Worm (Caenorhabditis elegans) whole organism, young adult: ENCODE data around the gene F01E11.3.

Experiments used
- F10E7.11 ChIP-seq: sonication (generic microtip); optimal IDR thresholded peaks from 2 replicates; lab custom pipeline; 2017; ENCODE audit warnings: mild to moderate bottlenecking, missing genetic modification characterization, moderate library complexity, missing compliant biosample characterization
- F23B12.7 ChIP-seq: sonication (generic microtip); optimal IDR thresholded peaks from 2 replicates; lab custom pipeline; 2017; ENCODE audit warnings: missing genetic modification characterization, mild to moderate bottlenecking, missing compliant biosample characterization, antibody characterized with exemption, moderate library complexity; ENCODE audit not compliant: insufficient read depth
- F33H1.4 ChIP-seq: fragments of 200-800 bp; sonication (Bioruptor generic); IDR thresholded peaks from 2 replicates; pipeline ENCODE4 v1.3.6; 2022; ENCODE audit warnings: missing genetic modification reagents, missing genetic modification characterization, missing compliant biosample characterization
- F37B4.10 ChIP-seq: fragments of 200-800 bp; sonication (Bioruptor generic); IDR thresholded peaks from 2 replicates; pipeline ENCODE4 v1.3.6; 2022; ENCODE audit warnings: missing genetic modification characterization, missing compliant biosample characterization
- F52B5.7 ChIP-seq: sonication (generic microtip); optimal IDR thresholded peaks from 2 replicates; lab custom pipeline; 2016; ENCODE audit warnings: mild to moderate bottlenecking, missing genetic modification characterization, missing compliant biosample characterization
- F57A8.1 ChIP-seq: fragments of 200-800 bp; sonication (Bioruptor generic); optimal IDR thresholded peaks from 2 replicates; lab custom pipeline; 2018; ENCODE audit warnings: mild to moderate bottlenecking, missing genetic modification characterization, moderate library complexity, missing compliant biosample characterization
- F57C9.4 ChIP-seq: sonication (generic microtip); optimal IDR thresholded peaks from 2 replicates; lab custom pipeline; 2017; ENCODE audit warnings: mild to moderate bottlenecking, missing genetic modification characterization, missing compliant biosample characterization
- K12H6.12 ChIP-seq: fragments of 200-800 bp; sonication (Bioruptor generic); optimal IDR thresholded peaks from 2 replicates; lab custom pipeline; 2018; ENCODE audit warnings: mild to moderate bottlenecking, missing genetic modification characterization, missing compliant biosample characterization
- Y53G8AR.9 ChIP-seq: fragments of 200-800 bp; sonication (Bioruptor generic); conservative IDR thresholded peaks from 2 replicates; pipeline ENCODE4 v1.3.6; 2022; ENCODE audit warnings: missing genetic modification reagents, missing genetic modification characterization, missing compliant biosample characterization
- Y67H2A.10 ChIP-seq: fragments of 200-800 bp; sonication (Bioruptor generic); conservative IDR thresholded peaks from 2 replicates; pipeline ENCODE4 v1.3.6; 2022; ENCODE audit warnings: missing genetic modification reagents, missing genetic modification characterization, missing compliant biosample characterization
- attf-6 ChIP-seq: fragments of 200-800 bp; sonication (Bioruptor generic); IDR thresholded peaks from 2 replicates; pipeline ENCODE4 v1.3.6; 2022; ENCODE audit warnings: missing genetic modification reagents, missing genetic modification characterization, missing compliant biosample characterization
- ceh-40 ChIP-seq: fragments of 200-800 bp; sonication (Bioruptor generic); IDR thresholded peaks from 2 replicates; pipeline ENCODE4 v1.3.6; 2022; ENCODE audit warnings: missing genetic modification characterization, missing compliant biosample characterization
- chd-7 ChIP-seq: sonication (generic microtip); optimal IDR thresholded peaks from 2 replicates; lab custom pipeline; 2016; ENCODE audit warnings: mild to moderate bottlenecking, missing genetic modification characterization, moderate library complexity, missing compliant biosample characterization
- dox-1 ChIP-seq: fragments of 200-800 bp; sonication (Bioruptor generic); IDR thresholded peaks from 2 replicates; pipeline ENCODE4 v1.3.6; 2022; ENCODE audit warnings: missing genetic modification reagents, missing genetic modification characterization, missing compliant biosample characterization
- efl-1 ChIP-seq: fragments of 150-350 bp; optimal IDR thresholded peaks from 2 replicates; lab custom pipeline; 2014; ENCODE audit warnings: missing biosample characterization, missing genetic modification reagents, missing genetic modification characterization
- egl-44 ChIP-seq: fragments of 200-800 bp; sonication (Bioruptor generic); IDR thresholded peaks from 2 replicates; pipeline ENCODE4 v1.3.6; 2022; ENCODE audit warnings: missing genetic modification reagents, missing genetic modification characterization, missing compliant biosample characterization
- lin-35 ChIP-seq, 3 experiments: fragments of 150-350 bp in 2 of 3; sonication (generic microtip) in 1 of 3; optimal IDR thresholded peaks; 2 replicates each; lab custom pipeline; 2014 to 2018; ENCODE audit warnings: missing biosample characterization in 3 of 3, missing genetic modification characterization in 3 of 3, missing genetic modification reagents in 3 of 3
- lsl-1 ChIP-seq: fragments of 200-800 bp; sonication (Bioruptor generic); optimal IDR thresholded peaks from 2 replicates; lab custom pipeline; 2018; ENCODE audit warnings: mild to moderate bottlenecking, missing genetic modification characterization, moderate library complexity, missing compliant biosample characterization
- mcd-1 ChIP-seq: fragments of 200-800 bp; sonication (Bioruptor generic); IDR thresholded peaks from 2 replicates; pipeline ENCODE4 v1.3.6; 2022; ENCODE audit warnings: missing genetic modification reagents, missing genetic modification characterization, missing compliant biosample characterization
- nhr-80 ChIP-seq: sonication (generic microtip); optimal IDR thresholded peaks from 2 replicates; lab custom pipeline; 2016; ENCODE audit warnings: missing genetic modification characterization, missing compliant biosample characterization
- rpc-1 ChIP-seq, 2 experiments: fragments of 150-350 bp in 1 of 2; sonication (generic microtip) in 1 of 2; optimal IDR thresholded peaks; 2 replicates each; lab custom pipeline; 2014 to 2018; ENCODE audit warnings: missing biosample characterization in 1 of 2, missing genetic modification characterization in 1 of 2, missing genetic modification reagents in 1 of 2, missing genotype in 1 of 2
- sdz-38 ChIP-seq: sonication (generic microtip); optimal IDR thresholded peaks from 2 replicates; lab custom pipeline; 2016; ENCODE audit warnings: missing genotype, missing genetic modification characterization, missing compliant biosample characterization
- snpc-1.3 ChIP-seq: sonication (generic microtip); optimal IDR thresholded peaks from 2 replicates; lab custom pipeline; 2017; ENCODE audit warnings: missing genetic modification characterization, mild to moderate bottlenecking, missing compliant biosample characterization, antibody characterized with exemption, moderate library complexity, missing genotype, missing genetic modification reagents; ENCODE audit not compliant: insufficient read depth
- tbp1 ChIP-seq: fragments of 200-800 bp; sonication (Bioruptor generic); optimal IDR thresholded peaks from 2 replicates; lab custom pipeline; 2018; ENCODE audit warnings: mild to moderate bottlenecking, missing genetic modification characterization, missing compliant biosample characterization
- tlf-1 ChIP-seq: fragments of 200-800 bp; sonication (Bioruptor generic); optimal IDR thresholded peaks from 2 replicates; lab custom pipeline; 2018; ENCODE audit warnings: mild to moderate bottlenecking, missing genetic modification characterization, missing compliant biosample characterization
- unc-62 ChIP-seq: fragments of 150-350 bp; optimal IDR thresholded peaks from 2 replicates; lab custom pipeline; 2014; ENCODE audit warnings: missing biosample characterization, missing genetic modification reagents, missing genetic modification characterization
- zfh-2 ChIP-seq: fragments of 200-800 bp; sonication (Bioruptor generic); conservative IDR thresholded peaks from 2 replicates; pipeline ENCODE4 v1.3.6; 2022; ENCODE audit warnings: missing genetic modification reagents, missing genetic modification characterization, missing compliant biosample characterization
- ztf-18 ChIP-seq: sonication (generic microtip); optimal IDR thresholded peaks from 2 replicates; lab custom pipeline; 2016; ENCODE audit warnings: missing genotype, mild to moderate bottlenecking, missing genetic modification characterization, missing compliant biosample characterization
- ztf-6 ChIP-seq: fragments of 200-800 bp; sonication (Bioruptor generic); IDR thresholded peaks from 2 replicates; pipeline ENCODE4 v1.3.6; 2022; ENCODE audit warnings: missing genetic modification reagents, missing genetic modification characterization, missing compliant biosample characterization

The F01E11.3 gene

ce11 chrX:6967057-6967456 is at the start of gene F01E11.3:
TSS of gene F01E11.3 (plus strand) at chrX:6967357.
- no peak for TF ChIP-seq egl-44 (GFP tag; lab: Robert Waterston, UW)
- TF ChIP-seq rpc-1 (optimal IDR thresholded peaks at IDR 0.05; lab: Kevin White, UChicago) = no peak
- no peak for TF ChIP-seq rpc-1 (tag; optimal IDR thresholded peaks at IDR 0.05; lab: Kevin White, UChicago)
- TF ChIP-seq efl-1 (GFP tag; lab: Kevin White, UChicago) = no peak
- TF ChIP-seq Y67H2A.10 (GFP tag; lab: Robert Waterston, UW) = no peak
- no peak for TF ChIP-seq tlf-1 (GFP tag; lab: Kevin White, UChicago)
- no peak for TF ChIP-seq F52B5.7 (tag; lab: Kevin White, UChicago)
- TF ChIP-seq unc-62 (GFP tag; lab: Kevin White, UChicago) = no peak
- TF ChIP-seq chd-7 = no peak
- no peak for TF ChIP-seq F57A8.1
- TF ChIP-seq snpc-1.3 (tag; lab: Kevin White, UChicago) = no peak
- no peak for TF ChIP-seq F33H1.4 (GFP tag; lab: Robert Waterston, UW)
- no peak for TF ChIP-seq tbp1 (GFP tag; lab: Kevin White, UChicago)
- TF ChIP-seq ztf-6 (GFP tag; lab: Robert Waterston, UW) = no peak
- no peak for TF ChIP-seq F10E7.11 (tag; lab: Kevin White, UChicago)
- no peak for TF ChIP-seq Y53G8AR.9 (GFP tag; lab: Robert Waterston, UW)
- no peak for TF ChIP-seq F57C9.4 (tag; lab: Kevin White, UChicago)
- no peak for TF ChIP-seq lin-35 (GFP tag; optimal IDR thresholded peaks at IDR 0.05; lab: Kevin White, UChicago)

- TF ChIP-seq dox-1 (GFP tag; lab: Robert Waterston, UW) (no peak), egl-44 (GFP tag; lab: Robert Waterston, UW) (no peak), ztf-6 (GFP tag; lab: Robert Waterston, UW) (no peak), sdz-38 (tag; lab: Kevin White, UChicago) (no peak), ztf-18 (tag; lab: Kevin White, UChicago) (no peak), attf-6 (GFP tag; lab: Robert Waterston, UW) (no peak)
These were observed 47.0 kb upstream of the F01E11.3 start for ce11 chrX:6920132-6920531.

ce11 chrX:6924461-6924860 is 42.7 kb upstream of the F01E11.3 start, which contains the start of gene otpl-3:
TSS of gene otpl-3 (minus strand) at chrX:6924764.
- TF ChIP-seq F23B12.7 (tag; lab: Kevin White, UChicago) (no peak), K12H6.12 (tag; lab: Kevin White, UChicago) (no peak), ceh-40 (GFP tag; lab: Robert Waterston, UW) (no peak), nhr-80 (tag; lab: Kevin White, UChicago) (peak; percentile 79)
- TF ChIP-seq, all 124 proteins: peak for 1

- peak; percentile 17 for TF ChIP-seq nhr-80 (tag; lab: Kevin White, UChicago)
- no peak for TF ChIP-seq K12H6.12 (tag; lab: Kevin White, UChicago)
- TF ChIP-seq, all 124 proteins: peak for 1
These were observed 40.2 kb upstream of the F01E11.3 start for ce11 chrX:6926952-6927351.

- TF ChIP-seq mcd-1 (GFP tag; lab: Robert Waterston, UW) = no peak
- TF ChIP-seq nhr-80 (tag; lab: Kevin White, UChicago) = peak; percentile 69
- TF ChIP-seq lsl-1 (GFP tag; lab: Kevin White, UChicago) = no peak
- TF ChIP-seq dox-1 (GFP tag; lab: Robert Waterston, UW) = peak; percentile 50; the same call in 1 of the 2 replicates
- 0 out of 2 replicates have a peak, but pooled peaks have one; percentile 50 for TF ChIP-seq F37B4.10 (GFP tag; lab: Robert Waterston, UW)
- peak; percentile 49; the same call in 1 of the 2 replicates for TF ChIP-seq zfh-2 (GFP tag; lab: Robert Waterston, UW)
These were observed 38.6 kb upstream of the F01E11.3 start, which contains the start of gene F14B8.5 for ce11 chrX:6928578-6928977. TSS of gene F14B8.5 (minus strand) at chrX:6928704.
